Worm (Caenorhabditis elegans) whole organism, young adult: ENCODE data around the gene srz-5.

ENCODE experiments used
- B0019.2 ChIP-seq: fragments of 200-800 bp; sonication (Bioruptor generic); conservative IDR thresholded peaks from 2 replicates; pipeline ENCODE4 v1.3.6; 2022; ENCODE audit warnings: missing genetic modification reagents, missing genetic modification characterization, missing compliant biosample characterization
- B0035.1 ChIP-seq: sonication (generic microtip); optimal IDR thresholded peaks from 2 replicates; lab custom pipeline; 2016; ENCODE audit warnings: missing genetic modification characterization, mild to moderate bottlenecking, missing compliant biosample characterization, missing genotype, missing genetic modification reagents
- F10E7.11 ChIP-seq: sonication (generic microtip); optimal IDR thresholded peaks from 2 replicates; lab custom pipeline; 2017; ENCODE audit warnings: mild to moderate bottlenecking, missing genetic modification characterization, moderate library complexity, missing compliant biosample characterization
- F22D6.2 ChIP-seq: sonication (generic microtip); optimal IDR thresholded peaks from 2 replicates; lab custom pipeline; 2016; ENCODE audit warnings: mild to moderate bottlenecking, missing genetic modification characterization, missing compliant biosample characterization
- F23B12.7 ChIP-seq: sonication (generic microtip); optimal IDR thresholded peaks from 2 replicates; lab custom pipeline; 2017; ENCODE audit warnings: missing genetic modification characterization, mild to moderate bottlenecking, missing compliant biosample characterization, antibody characterized with exemption, moderate library complexity; ENCODE audit not compliant: insufficient read depth
- F55B11.4 ChIP-seq: sonication (generic microtip); optimal IDR thresholded peaks from 2 replicates; lab custom pipeline; 2016; ENCODE audit warnings: missing compliant biosample characterization, missing genetic modification characterization, borderline replicate concordance; ENCODE audit not compliant: insufficient read depth
- F57A8.1 ChIP-seq: fragments of 200-800 bp; sonication (Bioruptor generic); optimal IDR thresholded peaks from 2 replicates; lab custom pipeline; 2018; ENCODE audit warnings: mild to moderate bottlenecking, missing genetic modification characterization, moderate library complexity, missing compliant biosample characterization
- T07F8.4 ChIP-seq: sonication (generic microtip); optimal IDR thresholded peaks from 2 replicates; lab custom pipeline; 2016; ENCODE audit warnings: mild to moderate bottlenecking, missing genetic modification characterization, moderate library complexity, missing compliant biosample characterization
- T26A5.8 ChIP-seq: sonication (generic microtip); optimal IDR thresholded peaks from 2 replicates; lab custom pipeline; 2016; ENCODE audit warnings: missing genetic modification characterization, missing compliant biosample characterization
- Y53F4B.3 ChIP-seq: fragments of 200-800 bp; sonication (Bioruptor generic); IDR thresholded peaks from 2 replicates; pipeline ENCODE4 v1.3.6; 2022; ENCODE audit warnings: missing genetic modification reagents, missing genetic modification characterization, missing compliant biosample characterization
- Y56A3A.18 ChIP-seq: fragments of 200-800 bp; sonication (Bioruptor generic); IDR thresholded peaks from 2 replicates; pipeline ENCODE4 v1.3.6; 2022; ENCODE audit warnings: missing genetic modification reagents, missing genetic modification characterization, missing compliant biosample characterization
- ZK185.1 ChIP-seq: sonication (generic microtip); optimal IDR thresholded peaks from 2 replicates; lab custom pipeline; 2016; ENCODE audit warnings: mild to moderate bottlenecking, missing genetic modification characterization, missing compliant biosample characterization; ENCODE audit not compliant: poor library complexity, severe bottlenecking
- attf-6 ChIP-seq: fragments of 200-800 bp; sonication (Bioruptor generic); IDR thresholded peaks from 2 replicates; pipeline ENCODE4 v1.3.6; 2022; ENCODE audit warnings: missing genetic modification reagents, missing genetic modification characterization, missing compliant biosample characterization
- bed-1 ChIP-seq: fragments of 200-800 bp; sonication (Bioruptor generic); IDR thresholded peaks from 2 replicates; pipeline ENCODE4 v1.3.6; 2022; ENCODE audit warnings: missing genetic modification reagents, missing genetic modification characterization, missing compliant biosample characterization
- ccch-3 ChIP-seq: fragments of 200-800 bp; sonication (Bioruptor generic); optimal IDR thresholded peaks from 2 replicates; lab custom pipeline; 2018; ENCODE audit warnings: mild to moderate bottlenecking, missing genetic modification characterization, missing compliant biosample characterization
- cebp-1 ChIP-seq, 2 experiments: fragments of 200-800 bp in 1 of 2; sonication (Bioruptor generic) in 1 of 2; sonication (generic microtip) in 1 of 2; IDR thresholded peaks in 1 of 2; optimal IDR thresholded peaks in 1 of 2; 2 replicates each; pipeline versions ENCODE4 v1.3.6 to Lab custom; 2017 to 2022; ENCODE audit warnings: missing compliant biosample characterization in 2 of 2, missing genetic modification characterization in 2 of 2, mild to moderate bottlenecking in 1 of 2, missing genetic modification reagents in 1 of 2, moderate library complexity in 1 of 2
- cebp-2 ChIP-seq: fragments of 200-800 bp; sonication (Bioruptor generic); IDR thresholded peaks from 2 replicates; pipeline ENCODE4 v1.3.6; 2022; ENCODE audit warnings: missing genetic modification characterization, missing compliant biosample characterization
- ceh-40 ChIP-seq: fragments of 200-800 bp; sonication (Bioruptor generic); IDR thresholded peaks from 2 replicates; pipeline ENCODE4 v1.3.6; 2022; ENCODE audit warnings: missing genetic modification characterization, missing compliant biosample characterization
- ceh-79 ChIP-seq: sonication (generic microtip); optimal IDR thresholded peaks from 2 replicates; lab custom pipeline; 2017; ENCODE audit warnings: mild to moderate bottlenecking, missing genetic modification characterization, missing compliant biosample characterization
- ceh-91 ChIP-seq: fragments of 200-800 bp; sonication (Bioruptor generic); IDR thresholded peaks from 2 replicates; pipeline ENCODE4 v1.3.6; 2022; ENCODE audit warnings: missing genetic modification reagents, missing genetic modification characterization, missing compliant biosample characterization
- chd-7 ChIP-seq: sonication (generic microtip); optimal IDR thresholded peaks from 2 replicates; lab custom pipeline; 2016; ENCODE audit warnings: mild to moderate bottlenecking, missing genetic modification characterization, moderate library complexity, missing compliant biosample characterization
- die-1 ChIP-seq: sonication (generic microtip); optimal IDR thresholded peaks from 2 replicates; lab custom pipeline; 2016; ENCODE audit warnings: missing genotype, mild to moderate bottlenecking, missing genetic modification characterization, missing compliant biosample characterization
- dox-1 ChIP-seq: fragments of 200-800 bp; sonication (Bioruptor generic); IDR thresholded peaks from 2 replicates; pipeline ENCODE4 v1.3.6; 2022; ENCODE audit warnings: missing genetic modification reagents, missing genetic modification characterization, missing compliant biosample characterization
- dpff-1 ChIP-seq: sonication (generic microtip); optimal IDR thresholded peaks from 2 replicates; lab custom pipeline; 2017; ENCODE audit warnings: mild to moderate bottlenecking, missing genetic modification characterization, missing compliant biosample characterization
- efl-1 ChIP-seq: fragments of 150-350 bp; optimal IDR thresholded peaks from 2 replicates; lab custom pipeline; 2014; ENCODE audit warnings: missing biosample characterization, missing genetic modification reagents, missing genetic modification characterization
- egl-18 ChIP-seq: fragments of 200-800 bp; sonication (Bioruptor generic); IDR thresholded peaks from 2 replicates; pipeline ENCODE4 v1.3.6; 2022; ENCODE audit warnings: missing genetic modification reagents, missing genetic modification characterization, missing compliant biosample characterization
- egl-44 ChIP-seq: fragments of 200-800 bp; sonication (Bioruptor generic); IDR thresholded peaks from 2 replicates; pipeline ENCODE4 v1.3.6; 2022; ENCODE audit warnings: missing genetic modification reagents, missing genetic modification characterization, missing compliant biosample characterization
- ekl-4 ChIP-seq: fragments of 200-800 bp; sonication (Bioruptor generic); IDR thresholded peaks from 2 replicates; pipeline ENCODE4 v1.3.6; 2022; ENCODE audit warnings: missing genetic modification reagents, missing genetic modification characterization, missing compliant biosample characterization
- fkh-3 ChIP-seq: sonication (generic microtip); optimal IDR thresholded peaks from 2 replicates; lab custom pipeline; 2016; ENCODE audit warnings: mild to moderate bottlenecking, missing genetic modification characterization, missing compliant biosample characterization
- gei-17 ChIP-seq: fragments of 200-800 bp; sonication (Bioruptor generic); optimal IDR thresholded peaks from 2 replicates; lab custom pipeline; 2018; ENCODE audit warnings: mild to moderate bottlenecking, missing genetic modification characterization, missing compliant biosample characterization
- hlh-26 ChIP-seq: fragments of 200-800 bp; sonication (Bioruptor generic); conservative IDR thresholded peaks from 2 replicates; pipeline ENCODE4 v1.3.6; 2022; ENCODE audit warnings: missing genetic modification reagents, missing genetic modification characterization, missing compliant biosample characterization
- lag-1 ChIP-seq: fragments of 200-800 bp; sonication (Bioruptor generic); IDR thresholded peaks from 2 replicates; pipeline ENCODE4 v1.3.6; 2022; ENCODE audit warnings: missing genetic modification reagents, missing genetic modification characterization, missing compliant biosample characterization
- let-607 ChIP-seq, 2 experiments: fragments of 200-800 bp in 1 of 2; sonication (Bioruptor generic) in 1 of 2; sonication (generic microtip) in 1 of 2; optimal IDR thresholded peaks; 2 replicates each; lab custom pipeline; 2016 to 2018; ENCODE audit warnings: mild to moderate bottlenecking in 2 of 2, missing compliant biosample characterization in 2 of 2, missing genetic modification characterization in 2 of 2, moderate library complexity in 2 of 2, missing genotype in 1 of 2
- lir-1 ChIP-seq: fragments of 200-800 bp; sonication (Bioruptor generic); conservative IDR thresholded peaks from 2 replicates; pipeline ENCODE4 v1.3.6; 2022; ENCODE audit warnings: missing genetic modification reagents, missing genetic modification characterization, missing compliant biosample characterization
- madf-3 ChIP-seq: fragments of 200-800 bp; sonication (Bioruptor generic); IDR thresholded peaks from 2 replicates; pipeline ENCODE4 v1.3.6; 2022; ENCODE audit warnings: missing genetic modification reagents, missing genetic modification characterization, missing compliant biosample characterization
- nhr-90 ChIP-seq: sonication (generic microtip); optimal IDR thresholded peaks from 2 replicates; lab custom pipeline; 2016; ENCODE audit warnings: missing genotype, mild to moderate bottlenecking, missing genetic modification characterization, missing compliant biosample characterization
- pbrm-1 ChIP-seq: fragments of 200-800 bp; sonication (Bioruptor generic); IDR thresholded peaks from 2 replicates; pipeline ENCODE4 v1.3.6; 2022; ENCODE audit warnings: missing genetic modification reagents, missing genetic modification characterization, missing compliant biosample characterization
- rcor-1 ChIP-seq: fragments of 200-800 bp; sonication (Bioruptor generic); IDR thresholded peaks from 2 replicates; pipeline ENCODE4 v1.3.6; 2022; ENCODE audit warnings: missing genetic modification reagents, missing genetic modification characterization, missing compliant biosample characterization
- rec-8 ChIP-seq, 2 experiments: sonication (generic microtip); optimal IDR thresholded peaks; 2 replicates each; lab custom pipeline; 2016; ENCODE audit warnings: mild to moderate bottlenecking in 2 of 2, missing genetic modification characterization in 2 of 2, missing genetic modification reagents in 2 of 2, missing genotype in 2 of 2, missing biosample characterization in 1 of 2, missing compliant biosample characterization in 1 of 2, moderate library complexity in 1 of 2
- sea-2 ChIP-seq: fragments of 200-800 bp; sonication (Bioruptor generic); IDR thresholded peaks from 2 replicates; pipeline ENCODE4 v1.3.6; 2022; ENCODE audit warnings: missing genetic modification characterization, missing compliant biosample characterization
- somi-1 ChIP-seq: fragments of 200-800 bp; sonication (Bioruptor generic); optimal IDR thresholded peaks from 2 replicates; lab custom pipeline; 2018; ENCODE audit warnings: mild to moderate bottlenecking, missing genetic modification characterization, missing compliant biosample characterization
- ztf-6 ChIP-seq: fragments of 200-800 bp; sonication (Bioruptor generic); IDR thresholded peaks from 2 replicates; pipeline ENCODE4 v1.3.6; 2022; ENCODE audit warnings: missing genetic modification reagents, missing genetic modification characterization, missing compliant biosample characterization

Gene srz-5

ce11 chrII:3520988-3521850, 6.7 kb upstream of the srz-5 start, which contains the start of gene W09G10.9 (continued):
- TF ChIP-seq somi-1 (GFP tag; lab: Kevin White, UChicago) (no peak), hlh-26 (GFP tag; lab: Robert Waterston, UW) (no peak), lag-1 (GFP tag; lab: Robert Waterston, UW) (no peak), ceh-91 (no peak), fkh-3 (tag; lab: Kevin White, UChicago) (no peak), egl-44 (GFP tag; lab: Robert Waterston, UW) (peak; percentile 81), F23B12.7 (tag; lab: Kevin White, UChicago) (peak; percentile 57), ztf-6 (0 out of 2 replicates have a peak, but pooled peaks have one; percentile 56), gei-17 (GFP tag; lab: Kevin White, UChicago) (no peak), T26A5.8 (tag; lab: Kevin White, UChicago) (no peak), madf-3 (GFP tag; lab: Robert Waterston, UW) (no peak), attf-6 (GFP tag; lab: Robert Waterston, UW) (peak; percentile 64; the same call in 1 of the 2 replicates), F10E7.11 (no peak), dpff-1 (no peak), ccch-3 (GFP tag; lab: Kevin White, UChicago) (no peak), pbrm-1 (GFP tag; lab: Robert Waterston, UW) (peak; percentile 91), ZK185.1 (peak; percentile 71), rec-8 (tag; optimal IDR thresholded peaks at IDR 0.05; lab: Kevin White, UChicago) (peak in 1 of 2 experiments; percentile 30), B0035.1 (tag; lab: Kevin White, UChicago) (peak; percentile 18), F22D6.2 (tag; lab: Kevin White, UChicago) (no peak), chd-7 (tag; lab: Kevin White, UChicago) (peak; percentile 14), bed-1 (GFP tag; lab: Robert Waterston, UW) (no peak), F57A8.1 (GFP tag; lab: Kevin White, UChicago) (no peak), ceh-79 (no peak), egl-18 (GFP tag; lab: Robert Waterston, UW) (no peak), ekl-4 (GFP tag; lab: Robert Waterston, UW) (peak; percentile 75), nhr-90 (peak; percentile 44), rcor-1 (GFP tag; lab: Robert Waterston, UW) (peak; percentile 82), Y56A3A.18 (GFP tag; lab: Robert Waterston, UW) (0 out of 2 replicates have a peak, but pooled peaks have one; percentile 15), lir-1 (GFP tag; lab: Robert Waterston, UW) (peak; percentile 68; the same call in 1 of the 2 replicates), B0019.2 (peak; percentile 70; the same call in 1 of the 2 replicates), dox-1 (GFP tag; lab: Robert Waterston, UW) (peak; percentile 91), T07F8.4 (tag; lab: Kevin White, UChicago) (no peak), F55B11.4 (tag; lab: Kevin White, UChicago) (no peak), sea-2 (GFP tag; lab: Robert Waterston, UW) (no peak), cebp-1 (GFP tag; IDR thresholded peaks at IDR 0.05; lab: Robert Waterston, UW) (no peak), cebp-1 (tag; optimal IDR thresholded peaks at IDR 0.05; lab: Kevin White, UChicago) (peak; percentile 65), let-607 (tag; optimal IDR thresholded peaks at IDR 0.05; lab: Kevin White, UChicago) (no peak), cebp-2 (GFP tag; lab: Robert Waterston, UW) (no peak), Y53F4B.3 (peak; percentile 44; the same call in 1 of the 2 replicates), ceh-40 (peak; percentile 36; the same call in 1 of the 2 replicates), efl-1 (GFP tag; lab: Kevin White, UChicago) (no peak), die-1 (tag; lab: Kevin White, UChicago) (peak; percentile 31)
